Fruit fly (Drosophila melanogaster) whole organism, prepupa: Measurements from ENCODE around the gene CG13075.

Experiments used
- CG6854 ChIP-seq: fragments of 200-800 bp; sonication (Bioruptor generic); optimal IDR thresholded peaks from 2 replicates; lab custom pipeline; 2017; ENCODE audit warnings: missing biosample characterization, mild to moderate bottlenecking, missing genetic modification characterization
- CG8319 ChIP-seq: fragments of 200-800 bp; sonication (Bioruptor generic); optimal IDR thresholded peaks from 3 replicates; lab custom pipeline; 2016; ENCODE audit warnings: missing biosample characterization, missing genetic modification characterization
- Gug ChIP-seq: fragments of 200-800 bp; sonication (Bioruptor generic); IDR thresholded peaks from 2 replicates; pipeline ENCODE4 v1.3.6; 2022; ENCODE audit warnings: missing biosample characterization, missing genetic modification characterization
- ss ChIP-seq, 2 experiments: fragments of 200-800 bp; sonication (Bioruptor generic); optimal IDR thresholded peaks; 2 replicates in 1 of 2; 3 replicates in 1 of 2; lab custom pipeline; 2017 to 2018; ENCODE audit warnings: mild to moderate bottlenecking in 2 of 2, missing biosample characterization in 2 of 2, missing genetic modification characterization in 2 of 2, moderate library complexity in 1 of 2

dm6 chr3L:16082251-16082650, 1.5 kb upstream of the CG13075 start, which contains the start of gene CG33258:
- TF ChIP-seq ss (GFP tag; optimal IDR thresholded peaks at IDR 0.05; lab: Kevin White, UChicago) (no peak), CG8319 (GFP tag; lab: Kevin White, UChicago) (no peak), Gug (GFP tag; lab: Robert Waterston, UW) (no peak), CG6854 (GFP tag; lab: Kevin White, UChicago) (no peak)
